Worm (Caenorhabditis elegans) whole organism, L3 larva: Measurements from ENCODE around the gene C04G2.10.

Source experiments
- ZK546.5 ChIP-seq: sonication (generic microtip); optimal IDR thresholded peaks from 2 replicates; lab custom pipeline; 2017; ENCODE audit warnings: missing biosample characterization, missing genetic modification characterization
- aly-2 ChIP-seq: fragments of 150-350 bp; optimal IDR thresholded peaks from 2 replicates; lab custom pipeline; 2014; ENCODE audit warnings: missing biosample characterization, missing genetic modification characterization
- ceh-16 ChIP-seq: sonication (generic microtip); optimal IDR thresholded peaks from 2 replicates; lab custom pipeline; 2017; ENCODE audit warnings: missing biosample characterization, missing genetic modification characterization
- ceh-28 ChIP-seq: fragments of 150-350 bp; optimal IDR thresholded peaks from 2 replicates; lab custom pipeline; 2014; ENCODE audit warnings: missing biosample characterization, missing genetic modification reagents, missing genetic modification characterization
- ceh-9 ChIP-seq: sonication (generic microtip); optimal IDR thresholded peaks from 2 replicates; lab custom pipeline; 2018; ENCODE audit warnings: missing biosample characterization, missing genetic modification characterization
- daf-12 ChIP-seq: fragments of 150-350 bp; optimal IDR thresholded peaks from 2 replicates; lab custom pipeline; 2014; ENCODE audit warnings: missing biosample characterization, missing genetic modification reagents, missing genetic modification characterization
- egl-27 ChIP-seq: sonication (generic microtip); optimal IDR thresholded peaks from 4 replicates; lab custom pipeline; 2017; ENCODE audit warnings: missing biosample characterization, missing genetic modification reagents, missing genetic modification characterization
- egl-5 ChIP-seq: fragments of 150-350 bp; optimal IDR thresholded peaks from 2 replicates; lab custom pipeline; 2017; ENCODE audit warnings: missing biosample characterization, missing genetic modification reagents, missing genetic modification characterization, inconsistent platforms
- elt-1 ChIP-seq: fragments of 150-350 bp; optimal IDR thresholded peaks from 2 replicates; lab custom pipeline; 2014; ENCODE audit warnings: missing biosample characterization, missing genetic modification characterization
- elt-2 ChIP-seq: sonication (generic microtip); optimal IDR thresholded peaks from 2 replicates; lab custom pipeline; 2016; ENCODE audit warnings: missing genetic modification reagents, mild to moderate bottlenecking, missing genetic modification characterization, missing compliant biosample characterization
- eor-1 ChIP-seq, 2 experiments: fragments of 150-350 bp; optimal IDR thresholded peaks; 2 replicates each; lab custom pipeline; 2014 to 2018; ENCODE audit warnings: missing biosample characterization in 2 of 2, missing genetic modification characterization in 2 of 2
- fkh-10 ChIP-seq: sonication (generic microtip); optimal IDR thresholded peaks from 2 replicates; lab custom pipeline; 2017; ENCODE audit warnings: missing biosample characterization, missing genetic modification reagents, missing genetic modification characterization
- fos-1 ChIP-seq: fragments of 150-350 bp; optimal IDR thresholded peaks from 2 replicates; lab custom pipeline; 2014; ENCODE audit warnings: missing biosample characterization, missing genetic modification characterization
- hmg-11 ChIP-seq: sonication (generic microtip); optimal IDR thresholded peaks from 2 replicates; lab custom pipeline; 2016; ENCODE audit warnings: missing genetic modification characterization, missing compliant biosample characterization
- jun-1 ChIP-seq: fragments of 150-350 bp; optimal IDR thresholded peaks from 2 replicates; lab custom pipeline; 2014; ENCODE audit warnings: missing biosample characterization, missing genetic modification reagents, missing genetic modification characterization
- lin-15B ChIP-seq: fragments of 150-350 bp; optimal IDR thresholded peaks from 2 replicates; lab custom pipeline; 2014; ENCODE audit warnings: missing biosample characterization, missing genetic modification characterization
- lsy-12 ChIP-seq: sonication (generic microtip); optimal IDR thresholded peaks from 2 replicates; lab custom pipeline; 2016; ENCODE audit warnings: mild to moderate bottlenecking, missing genetic modification characterization, missing compliant biosample characterization
- mdl-1 ChIP-seq: fragments of 150-350 bp; optimal IDR thresholded peaks from 2 replicates; lab custom pipeline; 2014; ENCODE audit warnings: missing biosample characterization, missing genetic modification characterization
- nfya-1 ChIP-seq: sonication (generic microtip); optimal IDR thresholded peaks from 2 replicates; lab custom pipeline; 2017; ENCODE audit warnings: missing genetic modification characterization, mild to moderate bottlenecking, missing compliant biosample characterization, antibody characterized with exemption, moderate library complexity; ENCODE audit not compliant: insufficient read depth
- nhr-11 ChIP-seq: fragments of 150-350 bp; optimal IDR thresholded peaks from 2 replicates; lab custom pipeline; 2014; ENCODE audit warnings: missing biosample characterization, missing genetic modification characterization
- nhr-12 ChIP-seq: fragments of 150-350 bp; optimal IDR thresholded peaks from 2 replicates; lab custom pipeline; 2014; ENCODE audit warnings: missing biosample characterization, missing genetic modification characterization
- nhr-23 ChIP-seq: fragments of 150-350 bp; optimal IDR thresholded peaks from 2 replicates; lab custom pipeline; 2014; ENCODE audit warnings: missing biosample characterization, missing genetic modification reagents, missing genetic modification characterization
- nhr-237 ChIP-seq: fragments of 150-350 bp; optimal IDR thresholded peaks from 2 replicates; lab custom pipeline; 2014; ENCODE audit warnings: missing biosample characterization, missing genetic modification characterization
- nhr-25 ChIP-seq: sonication (generic microtip); optimal IDR thresholded peaks from 2 replicates; lab custom pipeline; 2017; ENCODE audit warnings: missing biosample characterization, missing genetic modification characterization
- nhr-28 ChIP-seq: fragments of 150-350 bp; optimal IDR thresholded peaks from 2 replicates; lab custom pipeline; 2014; ENCODE audit warnings: missing biosample characterization, missing genetic modification characterization
- nhr-76 ChIP-seq: fragments of 150-350 bp; sonication (generic microtip); optimal IDR thresholded peaks from 5 replicates; lab custom pipeline; 2014; ENCODE audit warnings: missing biosample characterization, missing genetic modification characterization
- nhr-77 ChIP-seq: fragments of 150-350 bp; optimal IDR thresholded peaks from 2 replicates; lab custom pipeline; 2014; ENCODE audit warnings: missing biosample characterization, missing genetic modification characterization
- pha-4 ChIP-seq: fragments of 150-350 bp; optimal IDR thresholded peaks from 2 replicates; lab custom pipeline; 2014; ENCODE audit warnings: missing biosample characterization, missing genetic modification reagents, missing genetic modification characterization
- pqm-1 ChIP-seq: fragments of 150-350 bp; optimal IDR thresholded peaks from 2 replicates; lab custom pipeline; 2017; ENCODE audit warnings: missing biosample characterization, missing genetic modification characterization, inconsistent platforms
- sea-2 ChIP-seq: fragments of 150-350 bp; sonication (generic microtip); optimal IDR thresholded peaks from 4 replicates; lab custom pipeline; 2014; ENCODE audit warnings: missing biosample characterization, missing genetic modification reagents, missing genetic modification characterization
- skn-1 ChIP-seq: fragments of 150-350 bp; optimal IDR thresholded peaks from 2 replicates; lab custom pipeline; 2014; ENCODE audit warnings: missing biosample characterization, missing genetic modification characterization
- snpc-4 ChIP-seq: fragments of 150-350 bp; optimal IDR thresholded peaks from 2 replicates; lab custom pipeline; 2014; ENCODE audit warnings: missing biosample characterization, missing genetic modification characterization
- tbx-2 ChIP-seq: sonication (generic microtip); optimal IDR thresholded peaks from 2 replicates; lab custom pipeline; 2016; ENCODE audit warnings: mild to moderate bottlenecking, missing genetic modification characterization, missing compliant biosample characterization
- unc-39 ChIP-seq: sonication (generic microtip); optimal IDR thresholded peaks from 4 replicates; lab custom pipeline; 2017; ENCODE audit warnings: missing biosample characterization, missing genetic modification characterization
- ztf-11 ChIP-seq: fragments of 150-350 bp; optimal IDR thresholded peaks from 2 replicates; lab custom pipeline; 2014; ENCODE audit warnings: missing biosample characterization, missing genetic modification characterization

Gene C04G2.10

ce11 chrIV:10115142-10115541 is at the start of gene C04G2.10:
Gene C04G2.10 (plus strand): TSS chrIV:10115442.
- TF ChIP-seq skn-1 (tag; lab: Kevin White, UChicago) (no peak), eor-1 (tag; optimal IDR thresholded peaks at IDR 0.05; lab: Kevin White, UChicago) (no peak), pha-4 (no peak), daf-12 (tag; lab: Kevin White, UChicago) (no peak), nhr-12 (tag; lab: Kevin White, UChicago) (no peak), ceh-28 (tag; lab: Kevin White, UChicago) (no peak), hmg-11 (tag; lab: Kevin White, UChicago) (no peak), egl-27 (tag; lab: Kevin White, UChicago) (no peak), nhr-11 (tag; lab: Kevin White, UChicago) (no peak), tbx-2 (tag; lab: Kevin White, UChicago) (no peak), nfya-1 (tag; lab: Kevin White, UChicago) (no peak), nhr-77 (no peak), fos-1 (tag; lab: Kevin White, UChicago) (no peak), snpc-4 (tag; lab: Kevin White, UChicago) (no peak), nhr-25 (tag; lab: Kevin White, UChicago) (no peak), ZK546.5 (no peak), nhr-76 (tag; lab: Kevin White, UChicago) (no peak), ztf-11 (no peak), ceh-16 (tag; lab: Kevin White, UChicago) (no peak)

- TF ChIP-seq tbx-2 (tag; lab: Kevin White, UChicago) (no peak), nhr-25 (tag; lab: Kevin White, UChicago) (no peak), sea-2 (no peak), egl-5 (tag; lab: Kevin White, UChicago) (no peak), fkh-10 (GFP tag; lab: Kevin White, UChicago) (no peak), nhr-11 (tag; lab: Kevin White, UChicago) (no peak), elt-2 (tag; lab: Kevin White, UChicago) (peak; percentile 44), pqm-1 (peak; percentile 10)
Observed at ce11 chrIV:10066456-10066855, 48.8 kb upstream of the C04G2.10 start.

DNA sequence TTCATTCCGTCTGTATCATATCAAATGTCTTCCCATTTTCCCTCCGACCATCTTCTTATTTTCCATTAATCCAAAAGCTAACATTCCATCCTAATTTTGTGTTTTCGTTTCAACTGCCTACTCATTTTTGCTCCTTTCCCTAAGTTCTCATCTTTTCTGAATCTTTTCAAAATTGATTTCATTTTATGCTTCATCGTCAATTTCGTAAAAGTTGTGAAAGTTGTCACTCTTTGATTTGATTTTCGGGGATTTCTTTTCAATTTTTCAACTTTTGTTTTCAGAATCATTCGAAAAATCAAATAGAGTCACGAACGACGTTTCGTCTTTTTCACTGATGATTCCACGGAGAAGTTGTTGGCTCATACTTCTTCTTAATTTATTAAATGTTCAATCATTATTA is 47.7 kb upstream of the C04G2.10 start, which contains the start of gene cwn-2:
cwn-2 (plus strand) TSS at position 276 of the 400 bp plus-strand sequence.
- TF ChIP-seq mdl-1 (tag; lab: Kevin White, UChicago) (no peak), fkh-10 (GFP tag; lab: Kevin White, UChicago) (peak; percentile 94)

DNA sequence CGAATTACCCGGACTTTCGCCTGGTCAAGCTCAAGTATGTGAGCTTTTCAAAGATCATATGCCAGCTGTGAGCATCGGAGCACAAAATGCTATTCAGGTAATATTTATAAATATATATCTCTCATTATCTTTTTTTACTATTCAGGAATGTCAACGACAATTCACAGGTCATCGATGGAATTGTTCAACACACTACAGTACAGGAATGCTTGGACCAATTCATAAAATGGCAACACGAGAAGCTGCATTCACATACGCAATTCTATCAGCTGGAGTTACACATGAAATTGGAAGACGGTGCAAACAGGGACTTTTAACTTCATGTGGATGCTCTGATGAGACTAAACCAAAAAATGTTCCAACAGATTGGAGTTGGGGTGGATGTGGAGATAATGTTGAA is 47.0 kb upstream of the C04G2.10 start:
- TF ChIP-seq pha-4, result no peak
- no peak for TF ChIP-seq hmg-11 (tag; lab: Kevin White, UChicago)
- no peak for TF ChIP-seq sea-2
- TF ChIP-seq ztf-11, result no peak
- no peak for TF ChIP-seq ceh-28 (tag; lab: Kevin White, UChicago)
- TF ChIP-seq elt-1 (tag; lab: Kevin White, UChicago), result no peak
- TF ChIP-seq unc-39, result no peak
- no peak for TF ChIP-seq nhr-237 (tag; lab: Kevin White, UChicago)
- no peak for TF ChIP-seq nhr-23 (tag; lab: Kevin White, UChicago)
- TF ChIP-seq lin-15B, result no peak

DNA sequence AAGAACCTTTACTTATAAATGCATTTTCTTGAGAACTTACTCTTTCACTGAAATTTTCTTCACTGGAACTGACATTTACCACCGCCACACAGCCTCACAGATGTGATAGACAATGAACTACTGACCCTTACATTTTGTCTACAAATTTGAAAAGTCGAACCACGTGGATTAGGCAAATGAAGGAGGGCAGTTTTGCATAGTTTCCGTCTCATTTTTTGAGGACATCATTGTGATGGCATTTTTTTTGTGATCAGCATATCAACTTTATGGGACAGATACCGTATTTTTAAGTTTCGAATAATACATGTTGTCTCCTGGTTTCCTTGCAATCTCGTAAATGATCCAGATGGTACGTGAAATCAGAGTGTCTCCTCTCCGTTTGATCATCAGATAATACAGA is 42.7 kb upstream of the C04G2.10 start, which contains the start of gene W01B6.3:
W01B6.3 (minus strand) TSS at position 101 of the 400 bp plus-strand sequence.
- TF ChIP-seq hmg-11 (tag; lab: Kevin White, UChicago) (no peak), tbx-2 (tag; lab: Kevin White, UChicago) (no peak), nhr-11 (tag; lab: Kevin White, UChicago) (no peak), nhr-28 (tag; lab: Kevin White, UChicago) (no peak), eor-1 (tag; optimal IDR thresholded peaks at IDR 0.05; lab: Kevin White, UChicago) (no peak), lsy-12 (tag; lab: Kevin White, UChicago) (no peak), snpc-4 (tag; lab: Kevin White, UChicago) (no peak), aly-2 (tag; lab: Kevin White, UChicago) (no peak), ceh-16 (tag; lab: Kevin White, UChicago) (no peak), ceh-9 (tag; lab: Kevin White, UChicago) (no peak), daf-12 (tag; lab: Kevin White, UChicago) (no peak), pha-4 (no peak), jun-1 (no peak)
